Worm (Caenorhabditis elegans): ENCODE results near the gene F38A1.15.

ce11 chrIV:1274583-1274982 is 31.4 kb upstream of the F38A1.15 start, which contains the start of gene C09E9.1:
- peak; percentile 77 for TF ChIP-seq unc-55 (GFP tag; optimal IDR thresholded peaks at IDR 0.05)
- peak; percentile 13 for TF ChIP-seq egl-27 (tag; optimal IDR thresholded peaks at IDR 0.05)
- no peak for TF ChIP-seq unc-39 (tag; optimal IDR thresholded peaks at IDR 0.05)
- peak; percentile 33 for TF ChIP-seq fos-1 (tag; optimal IDR thresholded peaks at IDR 0.05)
